Worm (Caenorhabditis elegans) whole organism, late embryonic: ENCODE measurements around the gene F35D2.2.

Experiments
- C38D4.7 ChIP-seq: fragments of 200-800 bp; sonication (Bioruptor generic); optimal IDR thresholded peaks from 2 replicates; lab custom pipeline; 2018; ENCODE audit warnings: mild to moderate bottlenecking, missing genetic modification characterization, moderate library complexity, missing compliant biosample characterization
- K02D7.2 ChIP-seq: sonication (generic microtip); optimal IDR thresholded peaks from 2 replicates; lab custom pipeline; 2017; ENCODE audit warnings: mild to moderate bottlenecking, missing genetic modification characterization, missing compliant biosample characterization
- K09A11.1 ChIP-seq: sonication (generic microtip); optimal IDR thresholded peaks from 2 replicates; lab custom pipeline; 2017; ENCODE audit warnings: antibody characterized with exemption, mild to moderate bottlenecking, missing genetic modification characterization, missing compliant biosample characterization; ENCODE audit not compliant: insufficient read depth
- T23F11.4 ChIP-seq: fragments of 200-800 bp; sonication (Bioruptor generic); optimal IDR thresholded peaks from 2 replicates; lab custom pipeline; 2018; ENCODE audit warnings: mild to moderate bottlenecking, missing genetic modification characterization, missing compliant biosample characterization
- Y22D7AL.16 ChIP-seq: sonication (generic microtip); optimal IDR thresholded peaks from 2 replicates; lab custom pipeline; 2016; ENCODE audit warnings: missing genetic modification characterization, missing compliant biosample characterization
- ceh-14 ChIP-seq: sonication (generic microtip); optimal IDR thresholded peaks from 2 replicates; lab custom pipeline; 2016; ENCODE audit warnings: missing genotype, missing genetic modification characterization, missing compliant biosample characterization
- ceh-19 ChIP-seq: fragments of 200-800 bp; sonication (Bioruptor generic); optimal IDR thresholded peaks from 2 replicates; lab custom pipeline; 2018; ENCODE audit warnings: mild to moderate bottlenecking, missing genetic modification characterization, missing compliant biosample characterization
- ceh-2 ChIP-seq: sonication (generic microtip); optimal IDR thresholded peaks from 2 replicates; lab custom pipeline; 2016; ENCODE audit warnings: missing genotype, missing genetic modification characterization, missing compliant biosample characterization
- ceh-22 ChIP-seq: sonication (generic microtip); optimal IDR thresholded peaks from 2 replicates; lab custom pipeline; 2017; ENCODE audit warnings: missing biosample characterization, missing genetic modification characterization
- ceh-24 ChIP-seq: sonication (generic microtip); optimal IDR thresholded peaks from 2 replicates; lab custom pipeline; 2016; ENCODE audit warnings: mild to moderate bottlenecking, missing genetic modification characterization, missing compliant biosample characterization
- ceh-45 ChIP-seq: fragments of 200-800 bp; sonication (Bioruptor generic); IDR thresholded peaks from 2 replicates; pipeline ENCODE4 v1.3.6; 2022; ENCODE audit warnings: missing genetic modification reagents, missing genetic modification characterization, missing compliant biosample characterization
- ceh-6 ChIP-seq: fragments of 200-800 bp; sonication (Bioruptor generic); optimal IDR thresholded peaks from 2 replicates; lab custom pipeline; 2018; ENCODE audit warnings: mild to moderate bottlenecking, missing genetic modification characterization, missing compliant biosample characterization
- che-1 ChIP-seq: sonication (generic microtip); optimal IDR thresholded peaks from 2 replicates; lab custom pipeline; 2016; ENCODE audit warnings: mild to moderate bottlenecking, missing genetic modification characterization, missing compliant biosample characterization
- dve-1 ChIP-seq: sonication (generic microtip); optimal IDR thresholded peaks from 2 replicates; lab custom pipeline; 2017; ENCODE audit warnings: antibody characterized with exemption, mild to moderate bottlenecking, missing genetic modification characterization, missing compliant biosample characterization
- elt-4 ChIP-seq: sonication (generic microtip); optimal IDR thresholded peaks from 2 replicates; lab custom pipeline; 2016; ENCODE audit warnings: missing genetic modification characterization, missing compliant biosample characterization
- ets-4 ChIP-seq: sonication (generic microtip); optimal IDR thresholded peaks from 2 replicates; lab custom pipeline; 2016; ENCODE audit warnings: missing genetic modification characterization, missing compliant biosample characterization
- eyg-1 ChIP-seq: sonication (generic microtip); optimal IDR thresholded peaks from 2 replicates; lab custom pipeline; 2016; ENCODE audit warnings: missing genotype, missing genetic modification characterization, missing compliant biosample characterization
- hlh-15 ChIP-seq: sonication (generic microtip); optimal IDR thresholded peaks from 2 replicates; lab custom pipeline; 2016; ENCODE audit warnings: missing genetic modification characterization, missing compliant biosample characterization
- hlh-30 ChIP-seq: sonication (generic microtip); optimal IDR thresholded peaks from 2 replicates; lab custom pipeline; 2017; ENCODE audit warnings: antibody characterized with exemption, missing genetic modification characterization, missing compliant biosample characterization; ENCODE audit not compliant: insufficient read depth
- hlh-8 ChIP-seq: sonication (generic microtip); optimal IDR thresholded peaks from 2 replicates; lab custom pipeline; 2016; ENCODE audit warnings: missing genotype, missing genetic modification characterization, missing compliant biosample characterization
- madf-2 ChIP-seq: sonication (generic microtip); optimal IDR thresholded peaks from 2 replicates; lab custom pipeline; 2017; ENCODE audit warnings: missing genetic modification characterization, missing compliant biosample characterization
- mec-3 ChIP-seq: sonication (generic microtip); optimal IDR thresholded peaks from 2 replicates; lab custom pipeline; 2016; ENCODE audit warnings: borderline replicate concordance, missing genetic modification characterization, missing compliant biosample characterization
- nfya-1 ChIP-seq: sonication (generic microtip); optimal IDR thresholded peaks from 2 replicates; lab custom pipeline; 2017; ENCODE audit warnings: missing genetic modification characterization, mild to moderate bottlenecking, missing compliant biosample characterization, antibody characterized with exemption, moderate library complexity
- nhr-11 ChIP-seq: fragments of 150-350 bp; optimal IDR thresholded peaks from 2 replicates; lab custom pipeline; 2014; ENCODE audit warnings: missing biosample characterization, missing genetic modification characterization
- pag-3 ChIP-seq: sonication (generic microtip); optimal IDR thresholded peaks from 2 replicates; lab custom pipeline; 2016; ENCODE audit warnings: missing compliant biosample characterization, missing genetic modification characterization, borderline replicate concordance
- pax-1 ChIP-seq: fragments of 150-350 bp; optimal IDR thresholded peaks from 2 replicates; lab custom pipeline; 2014; ENCODE audit warnings: missing biosample characterization, missing genetic modification characterization
- pqm-1 ChIP-seq: sonication (generic microtip); optimal IDR thresholded peaks from 2 replicates; lab custom pipeline; 2016; ENCODE audit warnings: missing genetic modification characterization, missing compliant biosample characterization
- pros-1 ChIP-seq: fragments of 150-350 bp; optimal IDR thresholded peaks from 2 replicates; lab custom pipeline; 2014; ENCODE audit warnings: missing biosample characterization, missing genetic modification reagents, missing genetic modification characterization
- rnt-1 ChIP-seq: sonication (generic microtip); optimal IDR thresholded peaks from 2 replicates; lab custom pipeline; 2016; ENCODE audit warnings: missing genetic modification characterization, missing compliant biosample characterization
- sdc-2 ChIP-seq: sonication (generic microtip); optimal IDR thresholded peaks from 2 replicates; lab custom pipeline; 2016; ENCODE audit warnings: missing genotype, missing genetic modification characterization, missing compliant biosample characterization
- sox-2 ChIP-seq: fragments of 200-800 bp; sonication (Bioruptor generic); IDR thresholded peaks from 2 replicates; pipeline ENCODE4 v1.3.6; 2022; ENCODE audit warnings: missing genetic modification reagents, missing genetic modification characterization, missing compliant biosample characterization
- sox-4 ChIP-seq: sonication (generic microtip); optimal IDR thresholded peaks from 2 replicates; lab custom pipeline; 2017; ENCODE audit warnings: mild to moderate bottlenecking, missing genetic modification characterization, inconsistent platforms, missing compliant biosample characterization
- unc-3 ChIP-seq, 2 experiments: fragments of 200-800 bp in 1 of 2; sonication (Bioruptor generic) in 1 of 2; sonication (generic microtip) in 1 of 2; conservative IDR thresholded peaks in 1 of 2; optimal IDR thresholded peaks in 1 of 2; 2 replicates each; pipeline versions ENCODE4 v1.3.6 to Lab custom; 2016 to 2022; ENCODE audit warnings: missing compliant biosample characterization in 2 of 2, missing genetic modification characterization in 2 of 2, missing genetic modification reagents in 1 of 2
- unc-86 ChIP-seq: sonication (generic microtip); optimal IDR thresholded peaks from 2 replicates; lab custom pipeline; 2016; ENCODE audit warnings: missing genetic modification characterization, missing compliant biosample characterization
- zip-5 ChIP-seq: sonication (generic microtip); optimal IDR thresholded peaks from 2 replicates; lab custom pipeline; 2016; ENCODE audit warnings: missing genetic modification characterization, missing compliant biosample characterization
- ztf-16 ChIP-seq: sonication (generic microtip); optimal IDR thresholded peaks from 2 replicates; lab custom pipeline; 2017; ENCODE audit warnings: missing genetic modification characterization, missing compliant biosample characterization

The F35D2.2 gene

DNA sequence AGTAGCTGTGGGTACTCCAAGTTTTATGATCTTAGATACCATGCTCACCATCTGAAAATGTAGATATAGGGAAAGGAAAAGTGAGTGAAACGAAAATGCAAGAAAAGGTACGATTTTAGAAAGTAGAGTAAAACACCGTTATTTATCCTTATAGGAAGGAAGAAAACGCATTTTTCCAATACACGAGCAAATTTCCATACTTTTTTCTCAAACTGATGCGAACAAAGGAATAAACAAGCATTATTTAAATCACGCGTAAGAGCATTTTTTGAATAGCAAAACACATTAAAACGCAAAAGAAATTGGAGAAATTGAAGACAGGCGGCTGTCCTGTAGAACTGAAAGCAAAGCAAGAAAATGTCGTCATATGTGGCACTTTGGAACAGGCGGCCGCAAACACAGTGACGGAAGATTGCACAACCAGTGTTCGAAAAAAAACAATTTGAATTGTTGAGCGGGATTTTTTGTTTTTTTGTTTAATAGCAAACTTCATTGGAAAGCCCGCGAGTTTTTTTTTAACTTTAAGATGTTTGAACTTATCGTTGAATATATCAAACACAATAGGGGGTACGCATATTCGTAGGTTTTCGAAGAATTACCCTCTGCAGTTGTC, 24.6 kb downstream of the F35D2.2 start, which contains the start of gene pgam-5:
Gene pgam-5, minus strand, starts transcription at position 51 of the 613 bp plus-strand sequence.
- TF ChIP-seq sdc-2 (tag; lab: Kevin White, UChicago) (no peak), sox-4 (tag; lab: Kevin White, UChicago) (no peak), rnt-1 (no peak), pqm-1 (tag; lab: Kevin White, UChicago) (no peak), C38D4.7 (GFP tag; lab: Kevin White, UChicago) (no peak), ets-4 (tag; lab: Kevin White, UChicago) (no peak), zip-5 (tag; lab: Kevin White, UChicago) (no peak), ceh-6 (GFP tag; lab: Kevin White, UChicago) (no peak), che-1 (tag; lab: Kevin White, UChicago) (no peak), unc-3 (GFP tag; conservative IDR thresholded peaks at IDR 0.05; lab: Robert Waterston, UW) (no peak), unc-3 (tag; optimal IDR thresholded peaks at IDR 0.05; lab: Kevin White, UChicago) (no peak), ztf-16 (tag; lab: Kevin White, UChicago) (no peak), K02D7.2 (tag; lab: Kevin White, UChicago) (no peak), ceh-22 (tag; lab: Kevin White, UChicago) (no peak), elt-4 (tag; lab: Kevin White, UChicago) (no peak), pag-3 (tag; lab: Kevin White, UChicago) (no peak), madf-2 (tag; lab: Kevin White, UChicago) (no peak), hlh-15 (no peak), T23F11.4 (GFP tag; lab: Kevin White, UChicago) (no peak), ceh-14 (tag; lab: Kevin White, UChicago) (no peak)

DNA sequence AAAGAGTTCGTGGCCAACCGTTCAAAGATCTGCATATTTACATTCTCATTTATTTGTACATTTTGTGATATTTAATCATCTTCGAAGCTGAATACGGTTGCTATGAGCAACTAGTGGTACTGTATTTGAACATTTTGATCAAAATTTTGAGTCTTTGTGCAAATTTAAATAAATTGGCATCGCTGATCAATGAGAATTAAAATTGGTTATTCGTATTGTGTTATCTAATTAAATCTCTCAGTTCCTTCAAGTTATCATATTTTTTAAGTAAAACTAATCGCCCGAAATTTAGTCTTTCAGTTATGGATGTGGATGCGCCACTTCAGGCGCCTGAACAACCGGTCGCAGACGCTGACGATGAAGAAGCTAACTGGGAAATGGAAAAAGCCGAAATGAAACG, 25.1 kb downstream of the F35D2.2 start, which contains the start of gene npp-21:
Gene npp-21, plus strand, starts transcription at position 301 of the 400 bp plus-strand sequence.
- no peak for TF ChIP-seq hlh-30
- TF ChIP-seq hlh-8 (tag; lab: Kevin White, UChicago) = no peak
- TF ChIP-seq mec-3 (tag; lab: Kevin White, UChicago) = no peak
- TF ChIP-seq pax-1 (tag; lab: Kevin White, UChicago) = no peak
- TF ChIP-seq Y22D7AL.16 (tag; lab: Kevin White, UChicago) = no peak
- TF ChIP-seq T23F11.4 (GFP tag; lab: Kevin White, UChicago) = no peak
- no peak for TF ChIP-seq dve-1 (tag; lab: Kevin White, UChicago)
- no peak for TF ChIP-seq ceh-24 (tag; lab: Kevin White, UChicago)
- TF ChIP-seq, all 69 proteins: peak for 0

DNA sequence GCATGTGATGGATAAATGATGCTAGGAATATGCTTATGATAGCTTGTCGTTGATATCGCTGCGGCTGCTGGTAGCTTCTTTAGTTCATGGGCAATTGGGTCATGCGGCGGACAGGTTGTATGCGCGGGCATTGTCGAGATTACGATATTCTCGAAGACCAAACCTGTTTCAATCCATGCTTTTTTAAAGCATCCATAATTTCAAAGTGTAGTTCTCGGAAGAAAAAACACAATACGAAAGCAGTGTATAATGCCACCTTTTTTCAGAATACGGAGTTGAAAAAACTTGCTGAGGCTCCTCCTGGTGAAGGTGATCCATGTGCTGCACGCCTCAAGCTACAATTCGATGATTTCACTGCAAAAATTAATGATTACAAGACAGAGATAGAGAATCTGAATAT, 31.1 kb downstream of the F35D2.2 start, which contains the start of gene osm-8:
Gene osm-8, minus strand, starts transcription at position 101 of the 400 bp plus-strand sequence.
- TF ChIP-seq C38D4.7 (GFP tag; lab: Kevin White, UChicago) = no peak
- TF ChIP-seq nhr-11 (tag; lab: Kevin White, UChicago) = no peak
- no peak for TF ChIP-seq sox-2 (GFP tag; lab: Robert Waterston, UW)
- no peak for TF ChIP-seq pros-1 (tag; lab: Kevin White, UChicago)
- no peak for TF ChIP-seq unc-86 (tag; lab: Kevin White, UChicago)
- no peak for TF ChIP-seq ceh-19 (GFP tag; lab: Kevin White, UChicago)
- TF ChIP-seq K09A11.1 (tag; lab: Kevin White, UChicago) = no peak
- TF ChIP-seq ceh-2 (tag; lab: Kevin White, UChicago) = no peak
- no peak for TF ChIP-seq eyg-1
- TF ChIP-seq ceh-45 (GFP tag; lab: Robert Waterston, UW) = no peak
- no peak for TF ChIP-seq ceh-24 (tag; lab: Kevin White, UChicago)
- TF ChIP-seq zip-5 (tag; lab: Kevin White, UChicago) = no peak
- no peak for TF ChIP-seq nfya-1 (tag; lab: Kevin White, UChicago)
